Worm (Caenorhabditis elegans) whole organism, midembryonic: Measurements from ENCODE around the gene coa-3.

Experiments used
- cog-1 ChIP-seq: sonication (generic microtip); optimal IDR thresholded peaks from 2 replicates; lab custom pipeline; 2016; ENCODE audit warnings: missing genetic modification characterization, missing compliant biosample characterization
- flt-1 ChIP-seq: fragments of 200-800 bp; sonication (Bioruptor generic); IDR thresholded peaks from 2 replicates; pipeline ENCODE4 v1.3.6; 2022; ENCODE audit warnings: missing genetic modification characterization, missing compliant biosample characterization
- tab-1 ChIP-seq: fragments of 200-800 bp; sonication (Bioruptor generic); IDR thresholded peaks from 2 replicates; pipeline ENCODE4 v1.3.6; 2022; ENCODE audit warnings: missing genetic modification characterization, missing compliant biosample characterization
- ztf-29 ChIP-seq: fragments of 200-800 bp; sonication (Bioruptor generic); IDR thresholded peaks from 2 replicates; pipeline ENCODE4 v1.3.6; 2022; ENCODE audit warnings: missing genetic modification reagents, missing genetic modification characterization, missing compliant biosample characterization

- TF ChIP-seq tab-1 (no peak), cog-1 (tag; lab: Kevin White, UChicago) (no peak), flt-1 (GFP tag; lab: Robert Waterston, UW) (no peak), ztf-29 (GFP tag; lab: Robert Waterston, UW) (no peak)
Observed at ce11 chrII:4562503-4563000, 39.9 kb downstream of the coa-3 start, which contains the start of gene dao-2.
